Worm (Caenorhabditis elegans) whole organism, L4 larva: ENCODE data around the gene Y56A3A.28.

Experiments used
- D1046.2 ChIP-seq: fragments of 200-800 bp; sonication (Bioruptor generic); IDR thresholded peaks from 2 replicates; pipeline ENCODE4 v1.3.6; 2022; ENCODE audit warnings: missing genetic modification characterization, missing compliant biosample characterization
- R02D3.7 ChIP-seq: fragments of 150-350 bp; sonication (generic microtip); optimal IDR thresholded peaks from 3 replicates; lab custom pipeline; 2014; ENCODE audit warnings: missing biosample characterization, missing genetic modification characterization
- T20F7.1 ChIP-seq: fragments of 200-800 bp; sonication (Bioruptor generic); optimal IDR thresholded peaks from 2 replicates; lab custom pipeline; 2018; ENCODE audit warnings: mild to moderate bottlenecking, missing genetic modification characterization, missing compliant biosample characterization
- Y48G9A.11 ChIP-seq: fragments of 200-800 bp; sonication (Bioruptor generic); IDR thresholded peaks from 2 replicates; pipeline ENCODE4 v1.3.6; 2022; ENCODE audit warnings: missing genetic modification reagents, missing genetic modification characterization, missing compliant biosample characterization
- ama-1 ChIP-seq: fragments of 150-350 bp; optimal IDR thresholded peaks from 2 replicates; lab custom pipeline; 2014; ENCODE audit warnings: inconsistent platforms, mixed read lengths
- arid-1 ChIP-seq: fragments of 200-800 bp; sonication (Bioruptor generic); conservative IDR thresholded peaks from 2 replicates; pipeline ENCODE4 v1.3.6; 2022; ENCODE audit warnings: missing genetic modification reagents, missing genetic modification characterization, missing compliant biosample characterization
- ceh-32 ChIP-seq: sonication (generic microtip); optimal IDR thresholded peaks from 2 replicates; lab custom pipeline; 2016; ENCODE audit warnings: mild to moderate bottlenecking, missing genetic modification characterization, missing compliant biosample characterization; ENCODE audit not compliant: poor library complexity
- ceh-82 ChIP-seq: sonication (generic microtip); optimal IDR thresholded peaks from 2 replicates; lab custom pipeline; 2017; ENCODE audit warnings: missing biosample characterization, missing genetic modification characterization
- cey-2 ChIP-seq: sonication (generic microtip); optimal IDR thresholded peaks from 3 replicates; lab custom pipeline; 2017; ENCODE audit warnings: missing genetic modification characterization, mild to moderate bottlenecking, missing compliant biosample characterization, antibody characterized with exemption, borderline replicate concordance; ENCODE audit not compliant: insufficient read depth
- ctbp-1 ChIP-seq: fragments of 200-800 bp; sonication (Bioruptor generic); IDR thresholded peaks from 2 replicates; pipeline ENCODE4 v1.3.6; 2022; ENCODE audit warnings: missing genetic modification reagents, missing genetic modification characterization, missing compliant biosample characterization
- daf-12 ChIP-seq: fragments of 150-350 bp; optimal IDR thresholded peaks from 2 replicates; lab custom pipeline; 2014; ENCODE audit warnings: missing biosample characterization, missing genetic modification reagents, missing genetic modification characterization
- daf-16 ChIP-seq, 3 experiments: sonication (generic microtip); optimal IDR thresholded peaks; 2 replicates each; lab custom pipeline; 2016 to 2017; ENCODE audit warnings: missing genetic modification characterization in 3 of 3, missing genetic modification reagents in 3 of 3, mild to moderate bottlenecking in 2 of 3, missing compliant biosample characterization in 2 of 3, missing biosample characterization in 1 of 3, moderate library complexity in 1 of 3
- daf-8 ChIP-seq: fragments of 200-800 bp; sonication (Bioruptor generic); IDR thresholded peaks from 2 replicates; pipeline ENCODE4 v1.3.6; 2022; ENCODE audit warnings: missing genetic modification characterization, missing compliant biosample characterization
- dmd-6 ChIP-seq: fragments of 200-800 bp; sonication (Bioruptor generic); IDR thresholded peaks from 2 replicates; pipeline ENCODE4 v1.3.6; 2022; ENCODE audit warnings: missing genetic modification reagents, missing genetic modification characterization, missing compliant biosample characterization
- dmd-9 ChIP-seq: fragments of 200-800 bp; sonication (Bioruptor generic); IDR thresholded peaks from 2 replicates; pipeline ENCODE4 v1.3.6; 2022; ENCODE audit warnings: missing genetic modification reagents, missing genetic modification characterization, missing compliant biosample characterization
- dpl-1 ChIP-seq: fragments of 150-350 bp; optimal IDR thresholded peaks from 2 replicates; lab custom pipeline; 2014; ENCODE audit warnings: missing biosample characterization, missing genetic modification reagents, missing genetic modification characterization
- duxl-1 ChIP-seq: sonication (generic microtip); optimal IDR thresholded peaks from 2 replicates; lab custom pipeline; 2016; ENCODE audit warnings: mild to moderate bottlenecking, missing genetic modification characterization, moderate library complexity, missing compliant biosample characterization; ENCODE audit not compliant: poor library complexity
- dve-1 ChIP-seq: sonication (generic microtip); optimal IDR thresholded peaks from 2 replicates; lab custom pipeline; 2017; ENCODE audit warnings: antibody characterized with exemption, mild to moderate bottlenecking, missing genetic modification characterization, missing compliant biosample characterization; ENCODE audit not compliant: insufficient read depth
- egl-27 ChIP-seq: sonication (generic microtip); optimal IDR thresholded peaks from 3 replicates; lab custom pipeline; 2017; ENCODE audit warnings: missing biosample characterization, missing genetic modification reagents, missing genetic modification characterization
- fkh-10 ChIP-seq: fragments of 150-350 bp; optimal IDR thresholded peaks from 2 replicates; lab custom pipeline; 2014; ENCODE audit warnings: missing biosample characterization, missing genetic modification reagents, missing genetic modification characterization
- hlh-11 ChIP-seq: fragments of 200-800 bp; sonication (Bioruptor generic); optimal IDR thresholded peaks from 2 replicates; lab custom pipeline; 2018; ENCODE audit warnings: mild to moderate bottlenecking, missing genetic modification characterization, missing compliant biosample characterization
- hmg-1.1 ChIP-seq: fragments of 200-800 bp; sonication (Bioruptor generic); IDR thresholded peaks from 2 replicates; pipeline ENCODE4 v1.3.6; 2022; ENCODE audit warnings: missing genetic modification reagents, missing genetic modification characterization, missing compliant biosample characterization
- lin-1 ChIP-seq: fragments of 200-800 bp; sonication (Bioruptor generic); IDR thresholded peaks from 2 replicates; pipeline ENCODE4 v1.3.6; 2022; ENCODE audit warnings: missing genetic modification reagents, missing genetic modification characterization, missing compliant biosample characterization
- lsy-2 ChIP-seq, 2 experiments: fragments of 150-350 bp in 1 of 2; sonication (generic microtip) in 1 of 2; optimal IDR thresholded peaks; 2 replicates each; lab custom pipeline; 2014 to 2017; ENCODE audit warnings: missing biosample characterization in 2 of 2, missing genetic modification characterization in 2 of 2
- mdl-1 ChIP-seq, 2 experiments: fragments of 150-350 bp in 1 of 2; sonication (generic microtip) in 1 of 2; optimal IDR thresholded peaks; 2 replicates each; lab custom pipeline; 2014 to 2017; ENCODE audit warnings: missing biosample characterization in 2 of 2, missing genetic modification characterization in 2 of 2
- mdt-29 ChIP-seq: fragments of 200-800 bp; sonication (Bioruptor generic); IDR thresholded peaks from 2 replicates; pipeline ENCODE4 v1.3.6; 2022; ENCODE audit warnings: missing genetic modification reagents, missing genetic modification characterization, missing compliant biosample characterization
- mes-2 ChIP-seq: sonication (generic microtip); optimal IDR thresholded peaks from 2 replicates; lab custom pipeline; 2016; ENCODE audit warnings: missing genotype, mild to moderate bottlenecking, missing genetic modification characterization, missing compliant biosample characterization; ENCODE audit not compliant: poor library complexity, severe bottlenecking
- mxl-2 ChIP-seq: fragments of 200-800 bp; sonication (Bioruptor generic); conservative IDR thresholded peaks from 2 replicates; pipeline ENCODE4 v1.3.6; 2022; ENCODE audit warnings: missing genetic modification reagents, missing genetic modification characterization, missing compliant biosample characterization
- nhr-102 ChIP-seq: sonication (generic microtip); optimal IDR thresholded peaks from 2 replicates; lab custom pipeline; 2016; ENCODE audit warnings: mild to moderate bottlenecking, missing genetic modification characterization, moderate library complexity, missing compliant biosample characterization
- nhr-11 ChIP-seq: fragments of 150-350 bp; optimal IDR thresholded peaks from 2 replicates; lab custom pipeline; 2014; ENCODE audit warnings: missing biosample characterization, missing genetic modification characterization
- nhr-111 ChIP-seq: fragments of 200-800 bp; sonication (Bioruptor generic); optimal IDR thresholded peaks from 2 replicates; lab custom pipeline; 2018; ENCODE audit warnings: mild to moderate bottlenecking, missing genetic modification characterization, missing compliant biosample characterization
- nhr-237 ChIP-seq: sonication (generic microtip); optimal IDR thresholded peaks from 2 replicates; lab custom pipeline; 2017; ENCODE audit warnings: missing biosample characterization, missing genetic modification characterization
- nhr-25 ChIP-seq: sonication (generic microtip); optimal IDR thresholded peaks from 2 replicates; lab custom pipeline; 2017; ENCODE audit warnings: missing genetic modification characterization, mild to moderate bottlenecking, missing compliant biosample characterization, antibody characterized with exemption, moderate library complexity, borderline replicate concordance; ENCODE audit not compliant: insufficient read depth
- nhr-28 ChIP-seq: fragments of 150-350 bp; optimal IDR thresholded peaks from 2 replicates; lab custom pipeline; 2014; ENCODE audit warnings: missing biosample characterization, missing genetic modification characterization
- nhr-42 ChIP-seq: fragments of 200-800 bp; sonication (Bioruptor generic); IDR thresholded peaks from 2 replicates; pipeline ENCODE4 v1.3.6; 2022; ENCODE audit warnings: missing genetic modification characterization, missing compliant biosample characterization
- nhr-48 ChIP-seq: sonication (generic microtip); optimal IDR thresholded peaks from 2 replicates; lab custom pipeline; 2016; ENCODE audit warnings: mild to moderate bottlenecking, missing genetic modification characterization, missing compliant biosample characterization
- nhr-76 ChIP-seq: fragments of 150-350 bp; optimal IDR thresholded peaks from 2 replicates; lab custom pipeline; 2014; ENCODE audit warnings: missing biosample characterization, missing genetic modification characterization
- pqm-1 ChIP-seq: sonication (generic microtip); optimal IDR thresholded peaks from 2 replicates; lab custom pipeline; 2017; ENCODE audit warnings: missing biosample characterization, missing genetic modification characterization
- rbr-2 ChIP-seq: sonication (generic microtip); optimal IDR thresholded peaks from 2 replicates; lab custom pipeline; 2016; ENCODE audit warnings: missing genotype, missing genetic modification characterization, missing compliant biosample characterization
- set-16 ChIP-seq: fragments of 200-800 bp; sonication (Bioruptor generic); IDR thresholded peaks from 2 replicates; pipeline ENCODE4 v1.3.6; 2022; ENCODE audit warnings: missing genetic modification reagents, missing genetic modification characterization, missing compliant biosample characterization
- snpc-4 ChIP-seq: fragments of 150-350 bp; optimal IDR thresholded peaks from 2 replicates; lab custom pipeline; 2014; ENCODE audit warnings: missing biosample characterization, missing genetic modification characterization
- spr-3 ChIP-seq: fragments of 200-800 bp; sonication (Bioruptor generic); optimal IDR thresholded peaks from 2 replicates; lab custom pipeline; 2018; ENCODE audit warnings: mild to moderate bottlenecking, missing genetic modification characterization, missing compliant biosample characterization
- unc-39 ChIP-seq: sonication (generic microtip); optimal IDR thresholded peaks from 2 replicates; lab custom pipeline; 2017; ENCODE audit warnings: missing biosample characterization, missing genetic modification characterization
- unc-62 ChIP-seq, 3 experiments: fragments of 150-350 bp in 1 of 3; sonication (generic microtip); optimal IDR thresholded peaks in 2 of 3; peaks in 1 of 3; 1 replicate in 1 of 3; 2 replicates in 2 of 3; lab custom pipeline; 2014 to 2017; ENCODE audit warnings: missing biosample characterization in 3 of 3, missing genetic modification characterization in 3 of 3, missing genetic modification reagents in 3 of 3, missing genotype in 1 of 3
- vab-7 ChIP-seq: fragments of 200-800 bp; sonication (Bioruptor generic); IDR thresholded peaks from 2 replicates; pipeline ENCODE4 v1.3.6; 2022; ENCODE audit warnings: missing genetic modification reagents, missing genetic modification characterization, missing compliant biosample characterization
- zag-1 ChIP-seq: fragments of 150-350 bp; optimal IDR thresholded peaks from 2 replicates; lab custom pipeline; 2014; ENCODE audit warnings: missing biosample characterization, missing genetic modification characterization
- zip-11 ChIP-seq: fragments of 200-800 bp; sonication (Bioruptor generic); IDR thresholded peaks from 2 replicates; pipeline ENCODE4 v1.3.6; 2022; ENCODE audit warnings: missing genetic modification characterization, missing compliant biosample characterization
- ztf-7 ChIP-seq: fragments of 150-350 bp; optimal IDR thresholded peaks from 2 replicates; lab custom pipeline; 2014; ENCODE audit warnings: missing biosample characterization, missing genetic modification characterization

The Y56A3A.28 gene

ce11 chrIII:11946062-11946749, 25.0 kb downstream of the Y56A3A.28 start (continued):
- no peak for TF ChIP-seq nhr-76 (tag; lab: Kevin White, UChicago)
- no peak for TF ChIP-seq ama-1 (lab: Kevin White, UChicago)
- TF ChIP-seq dmd-6 = peak; percentile 73
- peak; percentile 66 for TF ChIP-seq set-16
- TF ChIP-seq daf-16 (GFP tag; optimal IDR thresholded peaks at IDR 0.05; lab: Kevin White, UChicago) = peak in 1 of 2 experiments; percentile 54
- no peak for TF ChIP-seq daf-16 (tag; optimal IDR thresholded peaks at IDR 0.05; lab: Kevin White, UChicago)
- TF ChIP-seq snpc-4 (tag; lab: Kevin White, UChicago) = no peak
- TF ChIP-seq ctbp-1 (GFP tag; lab: Robert Waterston, UW) = peak; percentile 61; the same call in 1 of the 2 replicates
- TF ChIP-seq hmg-1.1 = peak; percentile 66
- TF ChIP-seq duxl-1 (tag; lab: Kevin White, UChicago) = peak; percentile 93
- no peak for TF ChIP-seq lin-1 (GFP tag; lab: Robert Waterston, UW)
- no peak for TF ChIP-seq mdl-1 (tag; optimal IDR thresholded peaks at IDR 0.05; lab: Kevin White, UChicago)
- TF ChIP-seq nhr-111 = peak; percentile 31
- TF ChIP-seq daf-8 (GFP tag; lab: Robert Waterston, UW) = no peak
- peak; percentile 81 for TF ChIP-seq Y48G9A.11 (GFP tag; lab: Robert Waterston, UW)
- TF ChIP-seq dpl-1 = peak; percentile 81
- TF ChIP-seq zag-1 (tag; lab: Kevin White, UChicago) = no peak
- no peak for TF ChIP-seq nhr-11 (tag; lab: Kevin White, UChicago)
- peak; percentile 100 for TF ChIP-seq mes-2
- TF ChIP-seq dmd-9 (GFP tag; lab: Robert Waterston, UW) = peak; percentile 96
- TF ChIP-seq T20F7.1 = no peak
- TF ChIP-seq R02D3.7 (tag; lab: Kevin White, UChicago) = no peak
- peak; percentile 69 for TF ChIP-seq ztf-7 (tag; lab: Kevin White, UChicago)
- TF ChIP-seq spr-3 = peak; percentile 62
- no peak for TF ChIP-seq daf-12 (tag; lab: Kevin White, UChicago)
- peak; percentile 33 for TF ChIP-seq dve-1 (tag; lab: Kevin White, UChicago)
- 0 out of 2 replicates have a peak, but pooled peaks have one; percentile 31 for TF ChIP-seq vab-7 (GFP tag; lab: Robert Waterston, UW)
- no peak for TF ChIP-seq zip-11 (GFP tag; lab: Robert Waterston, UW)
- TF ChIP-seq ceh-32 (tag; lab: Kevin White, UChicago) = peak; percentile 28
- TF ChIP-seq mdt-29 (GFP tag; lab: Robert Waterston, UW) = peak; percentile 52; the same call in 1 of the 2 replicates
- peak; percentile 52; the same call in 1 of the 2 replicates for TF ChIP-seq arid-1 (GFP tag; lab: Robert Waterston, UW)
- TF ChIP-seq unc-62 (GFP tag; optimal IDR thresholded peaks at IDR 0.05 in 1 of 2; lab: Kevin White, UChicago) = no peak
- TF ChIP-seq unc-62 (tag; optimal IDR thresholded peaks at IDR 0.05; lab: Kevin White, UChicago) = no peak
- no peak for TF ChIP-seq nhr-237
- no peak for TF ChIP-seq unc-39 (tag; lab: Kevin White, UChicago)
- TF ChIP-seq hlh-11 (tag; lab: Kevin White, UChicago) = peak; percentile 51
- peak; percentile 67 for TF ChIP-seq nhr-102
- no peak for TF ChIP-seq mxl-2 (GFP tag; lab: Robert Waterston, UW)
- peak; percentile 21 for TF ChIP-seq fkh-10
- peak; percentile 20 for TF ChIP-seq nhr-48 (tag; lab: Kevin White, UChicago)
- TF ChIP-seq D1046.2 (GFP tag; lab: Robert Waterston, UW) = no peak
- TF ChIP-seq egl-27 (tag; lab: Kevin White, UChicago) = no peak
- no peak for TF ChIP-seq nhr-25 (tag; lab: Kevin White, UChicago)
- peak; percentile 73 for TF ChIP-seq rbr-2 (tag; lab: Kevin White, UChicago)
- no peak for TF ChIP-seq pqm-1 (tag; lab: Kevin White, UChicago)
- TF ChIP-seq nhr-28 (tag; lab: Kevin White, UChicago) = no peak
- TF ChIP-seq nhr-42 (GFP tag; lab: Robert Waterston, UW) = no peak; the same call in 1 of the 2 replicates
- no peak for TF ChIP-seq cey-2
- TF ChIP-seq ceh-82 = no peak
- TF ChIP-seq lsy-2 (tag; optimal IDR thresholded peaks at IDR 0.05; lab: Kevin White, UChicago) = peak in 1 of 2 experiments; percentile 93
